Fruit fly (Drosophila melanogaster) whole organism, embryonic: ENCODE results near the gene CG15878.
A peak's percentile ranks its signal among the peaks of the same experiment; 100 is the strongest.

Experiments used
- Blimp-1 ChIP-seq: fragments of 200-800 bp; sonication (Bioruptor generic); optimal IDR thresholded peaks from 3 replicates; lab custom pipeline; 2018; ENCODE audit warnings: missing biosample characterization, missing genetic modification characterization, mild to moderate bottlenecking, moderate library complexity, missing genetic modification reagents
- BtbVII ChIP-seq: fragments of 200-800 bp; sonication (Bioruptor generic); optimal IDR thresholded peaks from 3 replicates; lab custom pipeline; 2017; ENCODE audit warnings: missing biosample characterization, mild to moderate bottlenecking, missing genetic modification characterization
- CG10321 ChIP-seq: fragments of 200-800 bp; sonication (Bioruptor generic); IDR thresholded peaks from 2 replicates; pipeline ENCODE4 v1.3.6; 2022; ENCODE audit warnings: missing biosample characterization, missing genetic modification characterization
- CG10543 ChIP-seq: fragments of 200-800 bp; sonication (Bioruptor generic); optimal IDR thresholded peaks from 3 replicates; lab custom pipeline; 2017; ENCODE audit warnings: missing biosample characterization, mild to moderate bottlenecking, missing genetic modification characterization, moderate library complexity
- CG11456 ChIP-seq: fragments of 200-800 bp; sonication (Bioruptor generic); IDR thresholded peaks from 3 replicates; pipeline ENCODE4 v1.3.6; 2022; ENCODE audit warnings: missing biosample characterization, missing genetic modification characterization
- CG11504 ChIP-seq: fragments of 200-800 bp; sonication (Bioruptor generic); optimal IDR thresholded peaks from 3 replicates; lab custom pipeline; 2019; ENCODE audit warnings: missing biosample characterization, mild to moderate bottlenecking, missing genetic modification characterization, moderate library complexity
- CG12659 ChIP-seq: fragments of 200-800 bp; sonication (Bioruptor generic); optimal IDR thresholded peaks from 3 replicates; lab custom pipeline; 2017; ENCODE audit warnings: mild to moderate bottlenecking, missing biosample characterization, missing genetic modification reagents, missing genetic modification characterization
- CG12769 ChIP-seq: fragments of 200-800 bp; sonication (Bioruptor generic); optimal IDR thresholded peaks from 2 replicates; lab custom pipeline; 2019; ENCODE audit warnings: missing biosample characterization, mild to moderate bottlenecking, missing genetic modification characterization, moderate library complexity
- CG15269 ChIP-seq: fragments of 200-800 bp; sonication (Bioruptor generic); optimal IDR thresholded peaks from 2 replicates; lab custom pipeline; 2018; ENCODE audit warnings: missing biosample characterization, mild to moderate bottlenecking, missing genetic modification characterization, moderate library complexity
- CG1529 ChIP-seq: fragments of 200-800 bp; sonication (Bioruptor generic); optimal IDR thresholded peaks from 3 replicates; lab custom pipeline; 2018; ENCODE audit warnings: missing biosample characterization, missing genetic modification characterization
- CG15601 ChIP-seq: fragments of 200-800 bp; sonication (Bioruptor generic); optimal IDR thresholded peaks from 3 replicates; lab custom pipeline; 2019; ENCODE audit warnings: missing biosample characterization, mild to moderate bottlenecking, missing genetic modification characterization, moderate library complexity
- CG17359 ChIP-seq: fragments of 200-800 bp; sonication (Bioruptor generic); optimal IDR thresholded peaks from 3 replicates; lab custom pipeline; 2018; ENCODE audit warnings: missing biosample characterization, mild to moderate bottlenecking, missing genetic modification characterization, moderate library complexity
- CG18011 ChIP-seq: fragments of 200-800 bp; sonication (Bioruptor generic); optimal IDR thresholded peaks from 2 replicates; lab custom pipeline; 2017; ENCODE audit warnings: missing biosample characterization, missing genetic modification characterization, mild to moderate bottlenecking, moderate library complexity, missing genotype
- CG30403 ChIP-seq: fragments of 200-800 bp; sonication (Bioruptor generic); optimal IDR thresholded peaks from 3 replicates; lab custom pipeline; 2016; ENCODE audit warnings: missing biosample characterization, missing genetic modification characterization
- CG30431 ChIP-seq: fragments of 200-800 bp; sonication (Bioruptor generic); optimal IDR thresholded peaks from 2 replicates; lab custom pipeline; 2017; ENCODE audit warnings: missing biosample characterization, missing genetic modification characterization
- CG31365 ChIP-seq: fragments of 200-800 bp; sonication (Bioruptor generic); optimal IDR thresholded peaks from 2 replicates; lab custom pipeline; 2018; ENCODE audit warnings: missing biosample characterization, mild to moderate bottlenecking, missing genetic modification characterization
- CG32767 ChIP-seq: fragments of 200-800 bp; sonication (Bioruptor generic); IDR thresholded peaks from 2 replicates; pipeline ENCODE4 v1.3.6; 2022; ENCODE audit warnings: missing biosample characterization, missing genetic modification characterization
- CG3995 ChIP-seq: fragments of 200-800 bp; sonication (Bioruptor generic); optimal IDR thresholded peaks from 3 replicates; lab custom pipeline; 2016; ENCODE audit warnings: missing biosample characterization, missing genetic modification characterization
- CG6683 ChIP-seq: fragments of 200-800 bp; sonication (Bioruptor generic); optimal IDR thresholded peaks from 2 replicates; lab custom pipeline; 2017; ENCODE audit warnings: missing biosample characterization, mild to moderate bottlenecking, missing genetic modification characterization, missing genetic modification reagents
- CG6854 ChIP-seq: fragments of 200-800 bp; sonication (Bioruptor generic); optimal IDR thresholded peaks from 3 replicates; lab custom pipeline; 2017; ENCODE audit warnings: missing biosample characterization, mild to moderate bottlenecking, missing genetic modification characterization
- CG7786 ChIP-seq: fragments of 200-800 bp; sonication (Bioruptor generic); optimal IDR thresholded peaks from 2 replicates; lab custom pipeline; 2016; ENCODE audit warnings: missing biosample characterization, missing genetic modification characterization
- CG7963 ChIP-seq: fragments of 200-800 bp; sonication (Bioruptor generic); IDR thresholded peaks from 3 replicates; pipeline ENCODE4 v1.3.6; 2022; ENCODE audit warnings: missing biosample characterization, missing genetic modification characterization; ENCODE audit not compliant: partially characterized antibody
- CG9817 ChIP-seq: fragments of 200-800 bp; sonication (Bioruptor generic); optimal IDR thresholded peaks from 2 replicates; lab custom pipeline; 2018; ENCODE audit warnings: missing biosample characterization, mild to moderate bottlenecking, missing genetic modification characterization, moderate library complexity
- CTCF ChIP-seq: fragments of 200-800 bp; sonication (Bioruptor generic); optimal IDR thresholded peaks from 2 replicates; lab custom pipeline; 2017; ENCODE audit warnings: missing biosample characterization, mild to moderate bottlenecking, missing genetic modification characterization, moderate library complexity
- Dad ChIP-seq: fragments of 200-800 bp; sonication (Bioruptor generic); optimal IDR thresholded peaks from 3 replicates; lab custom pipeline; 2016; ENCODE audit warnings: missing biosample characterization, missing genetic modification characterization
- Dfd ChIP-seq, 2 experiments: fragments of >200 bp; optimal IDR thresholded peaks; 2 replicates each; lab custom pipeline; 2017; ENCODE audit warnings: missing biosample characterization in 2 of 2, missing genetic modification characterization in 2 of 2
- Eip74EF ChIP-seq, 2 experiments: fragments of 200-800 bp in 1 of 2; fragments of >200 bp in 1 of 2; sonication (Bioruptor generic) in 1 of 2; optimal IDR thresholded peaks; 2 replicates each; lab custom pipeline; 2017 to 2019; ENCODE audit warnings: missing biosample characterization in 2 of 2, missing genetic modification characterization in 2 of 2, mild to moderate bottlenecking in 1 of 2, moderate library complexity in 1 of 2
- Fer1 ChIP-seq: fragments of 200-800 bp; sonication (Bioruptor generic); optimal IDR thresholded peaks from 2 replicates; lab custom pipeline; 2017; ENCODE audit warnings: missing biosample characterization, mild to moderate bottlenecking, missing genetic modification characterization
- HLH3B ChIP-seq: fragments of 200-800 bp; sonication (Bioruptor generic); IDR thresholded peaks from 2 replicates; pipeline ENCODE4 v1.3.6; 2022; ENCODE audit warnings: missing biosample characterization, missing genetic modification characterization
- Pdp1 ChIP-seq, 2 experiments: fragments of 200-800 bp; sonication (Bioruptor generic); optimal IDR thresholded peaks; 3 replicates each; lab custom pipeline; 2016; ENCODE audit warnings: missing biosample characterization in 2 of 2, missing genetic modification characterization in 2 of 2, mild to moderate bottlenecking in 1 of 2, moderate library complexity in 1 of 2
- Ravus ChIP-seq: fragments of 200-800 bp; sonication (Bioruptor generic); IDR thresholded peaks from 2 replicates; pipeline ENCODE4 v1.3.6; 2022; ENCODE audit warnings: missing biosample characterization, missing genetic modification characterization
- Xbp1 ChIP-seq: fragments of 200-800 bp; sonication (Bioruptor generic); optimal IDR thresholded peaks from 3 replicates; lab custom pipeline; 2016; ENCODE audit warnings: missing biosample characterization, mild to moderate bottlenecking, missing genetic modification characterization
- chif ChIP-seq, 2 experiments: fragments of 200-800 bp; sonication (Bioruptor generic); optimal IDR thresholded peaks; 3 replicates each; lab custom pipeline; 2016; ENCODE audit warnings: missing biosample characterization in 2 of 2, missing genetic modification characterization in 2 of 2
- ci ChIP-seq: fragments of 200-800 bp; sonication (Bioruptor generic); IDR thresholded peaks from 3 replicates; pipeline ENCODE4 v1.3.6; 2022; ENCODE audit warnings: missing biosample characterization, missing genetic modification characterization
- cwo ChIP-seq: fragments of 200-800 bp; sonication (Bioruptor generic); optimal IDR thresholded peaks from 3 replicates; lab custom pipeline; 2017; ENCODE audit warnings: missing biosample characterization, missing genetic modification characterization, mild to moderate bottlenecking, moderate library complexity, missing genetic modification reagents
- dati ChIP-seq: fragments of 200-800 bp; sonication (Bioruptor generic); IDR thresholded peaks from 2 replicates; pipeline ENCODE4 v1.3.6; 2022; ENCODE audit warnings: missing biosample characterization, missing genetic modification characterization
- esg ChIP-seq: fragments of 200-800 bp; sonication (Bioruptor generic); conservative IDR thresholded peaks from 2 replicates; pipeline ENCODE4 v1.3.6; 2022; ENCODE audit warnings: missing biosample characterization, missing genetic modification characterization
- ftz-f1 ChIP-seq: fragments of 200-800 bp; sonication (Bioruptor generic); optimal IDR thresholded peaks from 2 replicates; lab custom pipeline; 2016; ENCODE audit warnings: missing biosample characterization, missing genetic modification characterization
- gt ChIP-seq: fragments of 200-800 bp; sonication (Bioruptor generic); IDR thresholded peaks from 2 replicates; pipeline ENCODE4 v1.3.6; 2022; ENCODE audit warnings: missing biosample characterization, missing genetic modification characterization
- luna ChIP-seq: fragments of 200-800 bp; sonication (Bioruptor generic); optimal IDR thresholded peaks from 2 replicates; lab custom pipeline; 2016; ENCODE audit warnings: missing biosample characterization, missing genetic modification characterization
- pita ChIP-seq: fragments of 200-800 bp; sonication (Bioruptor generic); optimal IDR thresholded peaks from 2 replicates; lab custom pipeline; 2017; ENCODE audit warnings: missing biosample characterization, mild to moderate bottlenecking, missing genetic modification characterization
- salm ChIP-seq: fragments of 200-800 bp; sonication (Bioruptor generic); optimal IDR thresholded peaks from 2 replicates; lab custom pipeline; 2018; ENCODE audit warnings: missing biosample characterization, mild to moderate bottlenecking, missing genetic modification characterization
- sc ChIP-seq, 3 experiments: fragments of >200 bp in 2 of 3; fragments of 200-800 bp in 1 of 3; sonication (Bioruptor generic) in 1 of 3; optimal IDR thresholded peaks; 2 replicates in 2 of 3; 3 replicates in 1 of 3; lab custom pipeline; 2017; ENCODE audit warnings: mild to moderate bottlenecking in 1 of 3, missing biosample characterization in 1 of 3, missing genetic modification characterization in 1 of 3, missing genetic modification reagents in 1 of 3
- seq ChIP-seq: fragments of 200-800 bp; sonication (Bioruptor generic); IDR thresholded peaks from 2 replicates; pipeline ENCODE4 v1.3.6; 2022; ENCODE audit warnings: missing biosample characterization, missing genetic modification characterization
- sima ChIP-seq: fragments of 200-800 bp; sonication (Bioruptor generic); optimal IDR thresholded peaks from 2 replicates; lab custom pipeline; 2016; ENCODE audit warnings: missing biosample characterization, missing genetic modification characterization
- so ChIP-seq: fragments of 200-800 bp; sonication (Bioruptor generic); IDR thresholded peaks from 3 replicates; pipeline ENCODE4 v1.3.6; 2022; ENCODE audit warnings: missing biosample characterization, missing genetic modification characterization
- stwl ChIP-seq: fragments of 200-800 bp; sonication (Bioruptor generic); optimal IDR thresholded peaks from 3 replicates; lab custom pipeline; 2018; ENCODE audit warnings: missing biosample characterization, mild to moderate bottlenecking, missing genetic modification characterization, moderate library complexity
- unc-4 ChIP-seq: fragments of 200-800 bp; sonication (Bioruptor generic); IDR thresholded peaks from 2 replicates; pipeline ENCODE4 v1.3.6; 2022; ENCODE audit warnings: missing biosample characterization, missing genetic modification characterization; ENCODE audit not compliant: partially characterized antibody
- vnd ChIP-seq: fragments of 200-800 bp; sonication (Bioruptor generic); IDR thresholded peaks from 3 replicates; pipeline ENCODE4 v1.3.6; 2022; ENCODE audit warnings: missing biosample characterization, missing genetic modification characterization; ENCODE audit not compliant: partially characterized antibody

CG15878 gene

dm6 chr3L:2228367-2229171 lies 16.3 kb upstream of the CG15878 start:
- TF ChIP-seq Eip74EF (GFP tag; optimal IDR thresholded peaks at IDR 0.05; lab: Kevin White, UChicago) (no peak), CTCF (GFP tag; lab: Kevin White, UChicago) (peak; percentile 85), unc-4 (GFP tag; lab: Robert Waterston, UW) (no peak), CG18011 (GFP tag; lab: Kevin White, UChicago) (no peak), CG11456 (GFP tag; lab: Robert Waterston, UW) (no peak), so (GFP tag; lab: Robert Waterston, UW) (no peak), luna (no peak), CG30431 (no peak), dati (no peak), chif (GFP tag; optimal IDR thresholded peaks at IDR 0.05; lab: Kevin White, UChicago) (no peak), Fer1 (GFP tag; lab: Kevin White, UChicago) (no peak), esg (GFP tag; lab: Robert Waterston, UW) (no peak), gt (GFP tag; lab: Robert Waterston, UW) (no peak), ci (GFP tag; lab: Robert Waterston, UW) (0 out of 3 replicates have a peak, but pooled peaks have one; percentile 8), Dfd (GFP tag; optimal IDR thresholded peaks at IDR 0.05; lab: Kevin White, UChicago) (peak in 1 of 2 experiments; percentile 94), CG17359 (tag; lab: Kevin White, UChicago) (no peak), salm (tag; lab: Kevin White, UChicago) (no peak), CG3995 (GFP tag; lab: Kevin White, UChicago) (no peak), ftz-f1 (peak; percentile 30), pita (GFP tag; lab: Kevin White, UChicago) (peak; percentile 17), sc (optimal IDR thresholded peaks at IDR 0.05; lab: Kevin White, UChicago) (no peak), sc (GFP tag; optimal IDR thresholded peaks at IDR 0.05; lab: Kevin White, UChicago) (no peak), Dad (GFP tag; lab: Kevin White, UChicago) (no peak), CG12659 (no peak), Ravus (no peak), CG6854 (GFP tag; lab: Kevin White, UChicago) (no peak), CG32767 (GFP tag; lab: Robert Waterston, UW) (no peak), BtbVII (GFP tag; lab: Kevin White, UChicago) (no peak), seq (GFP tag; lab: Robert Waterston, UW) (0 out of 2 replicates have a peak, but pooled peaks have one; percentile 22), CG6683 (no peak), sima (no peak), cwo (no peak), vnd (GFP tag; lab: Robert Waterston, UW) (no peak), CG30403 (GFP tag; lab: Kevin White, UChicago) (no peak), CG7963 (no peak), CG31365 (peak; percentile 96), CG10543 (GFP tag; lab: Kevin White, UChicago) (no peak), CG11504 (no peak), CG1529 (GFP tag; lab: Kevin White, UChicago) (no peak), CG10321 (no peak), Blimp-1 (GFP tag; lab: Kevin White, UChicago) (no peak), CG15269 (tag; lab: Kevin White, UChicago) (no peak), CG9817 (tag; lab: Kevin White, UChicago) (no peak), Pdp1 (GFP tag; optimal IDR thresholded peaks at IDR 0.05; lab: Kevin White, UChicago) (no peak), HLH3B (GFP tag; lab: Robert Waterston, UW) (no peak), stwl (peak; percentile 5), CG15601 (tag; lab: Kevin White, UChicago) (no peak), CG12769 (tag; lab: Kevin White, UChicago) (no peak), CG7786 (no peak), Xbp1 (GFP tag; lab: Kevin White, UChicago) (no peak)
